Fruit fly (Drosophila melanogaster): ENCODE measurements around the gene CG3544.

DNA sequence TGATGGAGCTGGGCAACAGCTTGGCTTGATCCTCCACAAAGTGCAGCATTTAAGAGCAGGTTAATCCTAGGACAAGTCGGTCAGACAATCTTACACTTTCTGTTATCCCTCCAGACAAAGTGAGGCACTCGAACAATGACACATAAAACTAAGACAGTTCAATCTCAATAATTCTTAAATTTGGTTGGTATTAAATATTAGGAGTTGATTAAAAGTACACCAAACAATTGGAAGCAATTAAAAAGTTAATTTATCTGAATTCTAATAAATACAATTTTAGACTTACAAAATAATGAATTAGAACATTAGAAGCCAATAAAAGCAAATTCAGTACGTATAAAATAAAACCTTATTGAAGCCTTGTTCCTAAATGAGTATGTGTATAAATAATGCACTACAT, 33.7 kb downstream of the CG3544 start, which contains the start of gene CG15880:
- TF ChIP-seq kay (GFP tag; ENCODE audit: borderline replicate concordance) (no peak), pad (GFP tag; optimal IDR thresholded peaks at IDR 0.05) (no peak), cnc (optimal IDR thresholded peaks at IDR 0.05) (no peak), CG33017 (tag; optimal IDR thresholded peaks at IDR 0.05) (no peak), toe (GFP tag; optimal IDR thresholded peaks at IDR 0.05) (no peak), CG1620 (GFP tag; optimal IDR thresholded peaks at IDR 0.05) (no peak), ovo (GFP tag; optimal IDR thresholded peaks at IDR 0.05) (no peak), Crg-1 (GFP tag; optimal IDR thresholded peaks at IDR 0.05) (no peak), Clk (GFP tag; optimal IDR thresholded peaks at IDR 0.05) (no peak), CG12768 (GFP tag; optimal IDR thresholded peaks at IDR 0.05) (no peak)
